Fruit fly (Drosophila melanogaster) whole organism, wandering third instar larva: ENCODE measurements around the gene Cyp4s3.

Experiments
- Abd-B ChIP-seq: fragments of >200 bp; optimal IDR thresholded peaks from 2 replicates; lab custom pipeline; 2017; ENCODE audit warnings: missing biosample characterization, missing genetic modification characterization
- CG32264 ChIP-seq: fragments of 200-800 bp; sonication (Bioruptor generic); optimal IDR thresholded peaks from 2 replicates; lab custom pipeline; 2016; ENCODE audit warnings: missing biosample characterization, missing genetic modification characterization
- CG9705 ChIP-seq: fragments of 200-800 bp; sonication (Bioruptor generic); optimal IDR thresholded peaks from 2 replicates; lab custom pipeline; 2018; ENCODE audit warnings: missing biosample characterization, mild to moderate bottlenecking, missing genetic modification characterization
- CrebA ChIP-seq: fragments of 200-800 bp; sonication (Bioruptor generic); optimal IDR thresholded peaks from 2 replicates; lab custom pipeline; 2016; ENCODE audit warnings: missing biosample characterization, mild to moderate bottlenecking, missing genetic modification characterization, borderline replicate concordance
- Dfd ChIP-seq: fragments of >200 bp; optimal IDR thresholded peaks from 2 replicates; lab custom pipeline; 2017; ENCODE audit warnings: missing biosample characterization, missing genetic modification characterization
- Dif ChIP-seq: fragments of 200-275, 200-300 bp; sonication (Bioruptor generic); optimal IDR thresholded peaks from 2 replicates; lab custom pipeline; 2018; ENCODE audit warnings: missing biosample characterization, missing genetic modification characterization; ENCODE audit not compliant: partially characterized antibody
- GATAd ChIP-seq: sonication (Bioruptor generic); optimal IDR thresholded peaks from 2 replicates; lab custom pipeline; 2016; ENCODE audit warnings: missing biosample characterization, missing genetic modification characterization
- HLH106 ChIP-seq: fragments of 200-800 bp; optimal IDR thresholded peaks from 3 replicates; lab custom pipeline; 2019; ENCODE audit warnings: missing biosample characterization, mild to moderate bottlenecking, missing genetic modification characterization, moderate library complexity
- Hnf4 ChIP-seq: fragments of 200-800 bp; sonication (Bioruptor generic); optimal IDR thresholded peaks from 2 replicates; lab custom pipeline; 2016; ENCODE audit warnings: missing biosample characterization, mild to moderate bottlenecking, missing genetic modification characterization
- Hr78 ChIP-seq: fragments of >200 bp; optimal IDR thresholded peaks from 2 replicates; lab custom pipeline; 2017; ENCODE audit warnings: missing biosample characterization, missing genetic modification characterization
- Hr83 ChIP-seq: fragments of 200-300 bp; sonication (Bioruptor generic); optimal IDR thresholded peaks from 2 replicates; lab custom pipeline; 2016; ENCODE audit warnings: missing biosample characterization, mild to moderate bottlenecking, missing genetic modification characterization, moderate library complexity; ENCODE audit not compliant: poor library complexity, severe bottlenecking
- Jra ChIP-seq: sonication (Bioruptor generic); optimal IDR thresholded peaks from 2 replicates; lab custom pipeline; 2016; ENCODE audit warnings: missing biosample characterization, missing genetic modification characterization
- Mio ChIP-seq: sonication (Bioruptor generic); optimal IDR thresholded peaks from 2 replicates; lab custom pipeline; 2016; ENCODE audit warnings: missing biosample characterization, missing genetic modification characterization
- Myc ChIP-seq: fragments of >200 bp; optimal IDR thresholded peaks from 2 replicates; lab custom pipeline; 2017
- N ChIP-seq: fragments of >200 bp; optimal IDR thresholded peaks from 2 replicates; lab custom pipeline; 2018; ENCODE audit warnings: missing biosample characterization, missing external identifiers, missing genetic modification characterization
- OdsH ChIP-seq: fragments of 200-800 bp; sonication (Bioruptor generic); optimal IDR thresholded peaks from 2 replicates; lab custom pipeline; 2016; ENCODE audit warnings: missing biosample characterization, mild to moderate bottlenecking, missing genetic modification characterization
- Rel ChIP-seq, 2 experiments: fragments of 200-800 bp; sonication (Bioruptor generic) in 1 of 2; optimal IDR thresholded peaks; 2 replicates in 1 of 2; 3 replicates in 1 of 2; lab custom pipeline; 2016 to 2019; ENCODE audit warnings: mild to moderate bottlenecking in 2 of 2, missing biosample characterization in 2 of 2, missing genetic modification characterization in 2 of 2, moderate library complexity in 1 of 2
- Sp1 ChIP-seq: fragments of 200-800 bp; sonication (Bioruptor generic); optimal IDR thresholded peaks from 3 replicates; lab custom pipeline; 2019; ENCODE audit warnings: missing biosample characterization, mild to moderate bottlenecking, missing genetic modification characterization, moderate library complexity
- Vsx2 ChIP-seq: fragments of 200-300, 225-300 bp; sonication (Bioruptor generic); optimal IDR thresholded peaks from 2 replicates; lab custom pipeline; 2018; ENCODE audit warnings: missing biosample characterization, missing genetic modification characterization; ENCODE audit not compliant: partially characterized antibody
- br ChIP-seq: fragments of 200-800 bp; sonication (Bioruptor generic); optimal IDR thresholded peaks from 2 replicates; lab custom pipeline; 2016; ENCODE audit warnings: missing biosample characterization, missing genetic modification characterization
- brk ChIP-seq: fragments of 200-800 bp; sonication (Bioruptor generic); optimal IDR thresholded peaks from 2 replicates; lab custom pipeline; 2016; ENCODE audit warnings: missing biosample characterization, mild to moderate bottlenecking, missing genetic modification characterization
- dl ChIP-seq, 2 experiments: fragments of 175-275, 200-275 bp in 1 of 2; fragments of 200-275 bp in 1 of 2; sonication (Bioruptor generic); optimal IDR thresholded peaks; lab custom pipeline; 2018; ENCODE audit warnings: mild to moderate bottlenecking in 2 of 2, missing biosample characterization in 2 of 2, missing genetic modification characterization in 2 of 2, moderate library complexity in 2 of 2; ENCODE audit not compliant: partially characterized antibody in 2 of 2, insufficient read depth in 1 of 2
- dmrt93B ChIP-seq: fragments of 200-800 bp; sonication (Bioruptor generic); optimal IDR thresholded peaks from 2 replicates; lab custom pipeline; 2018; ENCODE audit warnings: missing biosample characterization, mild to moderate bottlenecking, missing genetic modification characterization
- dsf ChIP-seq: sonication (Bioruptor generic); optimal IDR thresholded peaks from 2 replicates; lab custom pipeline; 2016; ENCODE audit warnings: missing biosample characterization, missing genetic modification characterization, borderline replicate concordance
- ey ChIP-seq: fragments of 200-800 bp; sonication (Bioruptor generic); optimal IDR thresholded peaks from 2 replicates; lab custom pipeline; 2016; ENCODE audit warnings: missing biosample characterization, missing genetic modification characterization
- foxo ChIP-seq, 2 experiments: fragments of 200-800 bp; sonication (Bioruptor generic); optimal IDR thresholded peaks; 2 replicates in 1 of 2; 3 replicates in 1 of 2; lab custom pipeline; 2016 to 2017; ENCODE audit warnings: missing biosample characterization in 2 of 2, missing genetic modification characterization in 2 of 2
- fru ChIP-seq: fragments of 200-800 bp; sonication (Bioruptor generic); optimal IDR thresholded peaks from 3 replicates; lab custom pipeline; 2016; ENCODE audit warnings: missing biosample characterization, mild to moderate bottlenecking, missing genetic modification characterization
- h ChIP-seq: fragments of 200-800 bp; sonication (Bioruptor generic); optimal IDR thresholded peaks from 3 replicates; lab custom pipeline; 2016; ENCODE audit warnings: missing biosample characterization, mild to moderate bottlenecking, missing genetic modification characterization
- jim ChIP-seq: fragments of 175-275, 200-325 bp; sonication (Bioruptor generic); optimal IDR thresholded peaks from 2 replicates; lab custom pipeline; 2016; ENCODE audit warnings: missing biosample characterization, mild to moderate bottlenecking, missing genetic modification characterization
- lola ChIP-seq: fragments of >200 bp; optimal IDR thresholded peaks from 2 replicates; lab custom pipeline; 2017; ENCODE audit warnings: missing biosample characterization, missing genetic modification characterization
- pan ChIP-seq: fragments of >200 bp; optimal IDR thresholded peaks from 2 replicates; lab custom pipeline; 2017
- psq ChIP-seq: fragments of 200-800 bp; sonication (Bioruptor generic); optimal IDR thresholded peaks from 3 replicates; lab custom pipeline; 2017; ENCODE audit warnings: missing biosample characterization, mild to moderate bottlenecking, missing genetic modification characterization, moderate library complexity
- rgr ChIP-seq: fragments of 200-800 bp; sonication (Bioruptor generic); optimal IDR thresholded peaks from 3 replicates; lab custom pipeline; 2016; ENCODE audit warnings: missing biosample characterization, mild to moderate bottlenecking, missing genetic modification characterization
- sage ChIP-seq: fragments of 200-800 bp; sonication (Bioruptor generic); optimal IDR thresholded peaks from 2 replicates; lab custom pipeline; 2016; ENCODE audit warnings: missing biosample characterization, mild to moderate bottlenecking, missing genetic modification characterization
- sv ChIP-seq: fragments of 200-800 bp; sonication (Bioruptor generic); optimal IDR thresholded peaks from 3 replicates; lab custom pipeline; 2016; ENCODE audit warnings: missing biosample characterization, missing genetic modification characterization
- tai ChIP-seq: sonication (Bioruptor generic); optimal IDR thresholded peaks from 2 replicates; lab custom pipeline; 2016; ENCODE audit warnings: missing biosample characterization, missing genetic modification characterization
- usp ChIP-seq: fragments of >200 bp; optimal IDR thresholded peaks from 2 replicates; lab custom pipeline; 2017; ENCODE audit warnings: missing biosample characterization, missing genetic modification characterization
- woc ChIP-seq: sonication (Bioruptor generic); optimal IDR thresholded peaks from 2 replicates; lab custom pipeline; 2016; ENCODE audit warnings: missing biosample characterization, mild to moderate bottlenecking, missing genetic modification characterization

Cyp4s3 gene

DNA sequence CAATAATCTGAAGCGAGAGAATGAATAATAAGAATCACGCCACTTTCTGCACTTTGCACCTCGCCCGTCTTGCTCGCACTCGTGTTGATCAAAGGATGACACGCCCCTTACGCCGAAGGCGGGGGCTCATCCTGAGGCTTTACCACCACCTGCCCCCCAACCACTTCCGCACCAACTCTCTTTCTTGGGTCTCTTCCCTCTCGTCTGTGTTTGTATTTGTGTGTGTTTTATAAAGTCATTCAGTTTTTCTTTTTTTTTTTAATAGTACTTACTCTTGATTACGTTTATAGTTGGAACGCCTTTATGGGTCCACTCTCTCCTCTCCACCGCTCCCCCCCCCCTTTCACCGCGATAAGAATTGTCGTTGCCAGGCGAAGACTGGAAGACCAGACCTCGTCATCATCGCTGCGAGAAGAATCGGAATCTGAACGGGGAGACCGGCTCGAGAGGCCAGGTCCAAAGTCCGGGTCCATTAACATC is 46.9 kb downstream of the Cyp4s3 start:
- TF ChIP-seq Rel (GFP tag; optimal IDR thresholded peaks at IDR 0.05; lab: Kevin White, UChicago) (no peak), Rel (tag; optimal IDR thresholded peaks at IDR 0.05; lab: Kevin White, UChicago) (peak; percentile 52), Sp1 (peak; percentile 77), lola (no peak), dmrt93B (peak; percentile 27), Hr83 (GFP tag; lab: Kevin White, UChicago) (no peak), Jra (GFP tag; lab: Kevin White, UChicago) (no peak), woc (GFP tag; lab: Kevin White, UChicago) (no peak), Hr78 (GFP tag; lab: Kevin White, UChicago) (no peak), sage (GFP tag; lab: Kevin White, UChicago) (peak; percentile 9), rgr (GFP tag; lab: Kevin White, UChicago) (peak; percentile 50), N (GFP tag; lab: Kevin White, UChicago) (no peak), Vsx2 (GFP tag; lab: Kevin White, UChicago) (no peak), brk (GFP tag; lab: Kevin White, UChicago) (no peak), Mio (GFP tag; lab: Kevin White, UChicago) (no peak), dl (GFP tag; optimal IDR thresholded peaks at IDR 0.05; lab: Kevin White, UChicago; ENCODE audit: insufficient read depth in 1 of 2, partially characterized antibody in 2 of 2) (no peak), Dfd (no peak), pan (lab: Kevin White, UChicago) (no peak), psq (GFP tag; lab: Kevin White, UChicago) (peak; percentile 51), CrebA (GFP tag; lab: Kevin White, UChicago) (no peak), jim (GFP tag; lab: Kevin White, UChicago) (no peak), sv (GFP tag; lab: Kevin White, UChicago) (no peak), tai (GFP tag; lab: Kevin White, UChicago) (no peak), GATAd (GFP tag; lab: Kevin White, UChicago) (no peak), fru (GFP tag; lab: Kevin White, UChicago) (peak; percentile 59), h (peak; percentile 67), ey (no peak), Hnf4 (GFP tag; lab: Kevin White, UChicago) (peak; percentile 97), CG9705 (GFP tag; lab: Kevin White, UChicago) (peak; percentile 55), CG32264 (no peak), OdsH (peak; percentile 18), Abd-B (GFP tag; lab: Kevin White, UChicago) (no peak), br (GFP tag; lab: Kevin White, UChicago) (peak; percentile 46), foxo (GFP tag; optimal IDR thresholded peaks at IDR 0.05; lab: Kevin White, UChicago) (peak in 1 of 2 experiments; percentile 43), dsf (GFP tag; lab: Kevin White, UChicago) (no peak), Myc (lab: Kevin White, UChicago) (no peak), HLH106 (peak; percentile 35), Dif (GFP tag; lab: Kevin White, UChicago) (no peak), usp (GFP tag; lab: Kevin White, UChicago) (no peak)

DNA sequence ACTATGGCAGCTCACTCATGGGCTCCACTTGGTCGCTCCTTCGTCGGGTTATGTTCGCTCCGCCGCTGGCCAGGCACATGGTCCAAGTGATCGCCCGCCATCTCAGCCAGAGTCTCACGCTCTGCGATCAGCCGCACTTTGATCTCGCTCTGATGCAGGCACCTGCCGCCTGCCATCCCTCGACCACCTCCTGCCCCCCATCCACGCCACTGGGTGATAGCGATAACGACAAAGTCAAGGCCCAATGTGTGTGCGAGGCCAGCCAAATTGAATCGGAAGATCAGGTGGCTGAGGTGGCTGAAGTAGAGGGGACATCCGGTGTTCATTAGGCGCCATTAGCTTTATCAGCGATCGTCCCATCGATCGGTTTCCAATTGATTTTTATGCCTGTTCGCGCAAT is 47.8 kb downstream of the Cyp4s3 start:
- peak; percentile 40 for TF ChIP-seq Hnf4 (GFP tag; lab: Kevin White, UChicago)
- no peak for TF ChIP-seq Rel (GFP tag; optimal IDR thresholded peaks at IDR 0.05; lab: Kevin White, UChicago)
- peak; percentile 18 for TF ChIP-seq Rel (tag; optimal IDR thresholded peaks at IDR 0.05; lab: Kevin White, UChicago)
- TF ChIP-seq Hr83 (GFP tag; lab: Kevin White, UChicago), result no peak
- TF ChIP-seq dmrt93B, result no peak
- no peak for TF ChIP-seq Vsx2 (GFP tag; lab: Kevin White, UChicago)
